Worm (Caenorhabditis elegans) whole organism, L1 larva: ENCODE data around the gene K12H6.8.
"Not testable (repeated sequence)": the region's sequence is repeated elsewhere in the genome, so short reads cannot be mapped to it uniquely, and the experiment has no call there.

Experiments used
- C34B4.2 ChIP-seq: sonication (generic microtip); optimal IDR thresholded peaks from 2 replicates; lab custom pipeline; 2017; ENCODE audit warnings: mild to moderate bottlenecking, missing genetic modification characterization, missing compliant biosample characterization
- aha-1 ChIP-seq: fragments of 150-350 bp; optimal IDR thresholded peaks from 2 replicates; lab custom pipeline; 2014; ENCODE audit warnings: missing biosample characterization, missing genetic modification characterization
- aly-2 ChIP-seq: fragments of 150-350 bp; optimal IDR thresholded peaks from 2 replicates; lab custom pipeline; 2014; ENCODE audit warnings: missing biosample characterization, missing genetic modification characterization
- ama-1 ChIP-seq: fragments of 150-350 bp; optimal IDR thresholded peaks from 2 replicates; lab custom pipeline; 2014
- blmp-1 ChIP-seq: fragments of 150-350 bp; optimal IDR thresholded peaks from 2 replicates; lab custom pipeline; 2014; ENCODE audit warnings: missing biosample characterization, missing genetic modification characterization
- ceh-82 ChIP-seq, 3 experiments: fragments of 150-350 bp in 1 of 3; sonication (generic microtip) in 2 of 3; optimal IDR thresholded peaks; 2 replicates each; lab custom pipeline; 2014 to 2017; ENCODE audit warnings: missing biosample characterization in 3 of 3, missing genetic modification characterization in 3 of 3
- ceh-88 ChIP-seq: fragments of 200-800 bp; sonication (Bioruptor generic); IDR thresholded peaks from 2 replicates; pipeline ENCODE4 v1.3.6; 2022; ENCODE audit warnings: missing genetic modification characterization, missing compliant biosample characterization
- ces-1 ChIP-seq: fragments of 150-350 bp; optimal IDR thresholded peaks from 2 replicates; lab custom pipeline; 2014; ENCODE audit warnings: missing biosample characterization, missing genetic modification reagents, missing genetic modification characterization
- dpl-1 ChIP-seq, 3 experiments: fragments of 150-350 bp in 2 of 3; sonication (generic microtip) in 1 of 3; optimal IDR thresholded peaks; 2 replicates each; lab custom pipeline; 2014 to 2017; ENCODE audit warnings: missing biosample characterization in 3 of 3, missing genetic modification characterization in 3 of 3, missing genetic modification reagents in 3 of 3
- efl-1 ChIP-seq, 4 experiments: fragments of 150-350 bp; optimal IDR thresholded peaks in 3 of 4; peaks in 1 of 4; 1 replicate in 1 of 4; 2 replicates in 3 of 4; lab custom pipeline; 2014; ENCODE audit warnings: missing biosample characterization in 2 of 4, missing genetic modification characterization in 2 of 4, missing genetic modification reagents in 2 of 4
- egl-13 ChIP-seq: sonication (generic microtip); optimal IDR thresholded peaks from 2 replicates; lab custom pipeline; 2016; ENCODE audit warnings: missing genotype, missing genetic modification reagents, missing genetic modification characterization, missing compliant biosample characterization
- egl-27 ChIP-seq, 2 experiments: fragments of 150-350 bp in 1 of 2; sonication (generic microtip); optimal IDR thresholded peaks; 3 replicates each; lab custom pipeline; 2017 to 2018; ENCODE audit warnings: missing biosample characterization in 2 of 2, missing genetic modification characterization in 2 of 2, missing genetic modification reagents in 2 of 2
- elt-2 ChIP-seq: sonication (generic microtip); optimal IDR thresholded peaks from 2 replicates; lab custom pipeline; 2016; ENCODE audit warnings: missing genetic modification characterization, mild to moderate bottlenecking, inconsistent platforms, missing compliant biosample characterization, missing genetic modification reagents
- elt-3 ChIP-seq, 6 experiments: fragments of 150-350 bp in 1 of 6; sonication (generic microtip); optimal IDR thresholded peaks; 2 replicates each; lab custom pipeline; 2017 to 2018; ENCODE audit warnings: missing biosample characterization in 6 of 6, missing genetic modification characterization in 6 of 6, inconsistent platforms in 1 of 6
- ets-5 ChIP-seq: fragments of 200-800 bp; sonication (Bioruptor generic); IDR thresholded peaks from 2 replicates; pipeline ENCODE4 v1.3.6; 2022; ENCODE audit warnings: missing genetic modification characterization, missing compliant biosample characterization
- fkh-10 ChIP-seq: sonication (generic microtip); optimal IDR thresholded peaks from 2 replicates; lab custom pipeline; 2017; ENCODE audit warnings: missing biosample characterization, missing genetic modification reagents, missing genetic modification characterization
- fkh-8 ChIP-seq: sonication (generic microtip); optimal IDR thresholded peaks from 2 replicates; lab custom pipeline; 2016; ENCODE audit warnings: mild to moderate bottlenecking, missing genetic modification characterization, missing compliant biosample characterization
- hpl-2 ChIP-seq: fragments of 150-350 bp; optimal IDR thresholded peaks from 2 replicates; lab custom pipeline; 2014; ENCODE audit warnings: missing biosample characterization, missing genetic modification reagents, missing genetic modification characterization
- lin-13 ChIP-seq: fragments of 150-350 bp; optimal IDR thresholded peaks from 2 replicates; lab custom pipeline; 2014; ENCODE audit warnings: missing biosample characterization, missing genetic modification reagents, missing genetic modification characterization
- lin-14 ChIP-seq: fragments of 200-800 bp; sonication (Bioruptor generic); optimal IDR thresholded peaks from 2 replicates; lab custom pipeline; 2018; ENCODE audit warnings: mild to moderate bottlenecking, missing genetic modification characterization, moderate library complexity, missing compliant biosample characterization
- lin-15B ChIP-seq: fragments of 150-350 bp; sonication (generic microtip); optimal IDR thresholded peaks from 3 replicates; lab custom pipeline; 2014; ENCODE audit warnings: missing biosample characterization, missing genetic modification characterization
- lin-35 ChIP-seq, 2 experiments: fragments of 150-350 bp; optimal IDR thresholded peaks; 2 replicates each; lab custom pipeline; 2014; ENCODE audit warnings: missing biosample characterization in 2 of 2, missing genetic modification characterization in 2 of 2, missing genetic modification reagents in 2 of 2
- lir-3 ChIP-seq: sonication (generic microtip); optimal IDR thresholded peaks from 2 replicates; lab custom pipeline; 2016; ENCODE audit warnings: mild to moderate bottlenecking, missing genetic modification characterization, moderate library complexity, missing compliant biosample characterization; ENCODE audit not compliant: poor library complexity
- lsy-2 ChIP-seq, 2 experiments: fragments of 150-350 bp; optimal IDR thresholded peaks; 2 replicates each; lab custom pipeline; 2014; ENCODE audit warnings: missing biosample characterization in 2 of 2, missing genetic modification characterization in 2 of 2
- nhr-11 ChIP-seq: fragments of 150-350 bp; optimal IDR thresholded peaks from 2 replicates; lab custom pipeline; 2014; ENCODE audit warnings: missing biosample characterization, missing genetic modification characterization
- nhr-12 ChIP-seq: sonication (generic microtip); optimal IDR thresholded peaks from 2 replicates; lab custom pipeline; 2017; ENCODE audit warnings: missing biosample characterization, missing genetic modification characterization
- nhr-19 ChIP-seq: fragments of 200-800 bp; sonication (Bioruptor generic); conservative IDR thresholded peaks from 2 replicates; pipeline ENCODE4 v1.3.6; 2022; ENCODE audit warnings: missing genetic modification characterization, missing compliant biosample characterization
- nhr-20 ChIP-seq: sonication (generic microtip); optimal IDR thresholded peaks from 2 replicates; lab custom pipeline; 2016; ENCODE audit warnings: mild to moderate bottlenecking, missing genetic modification characterization, missing compliant biosample characterization
- nhr-237 ChIP-seq: fragments of 150-350 bp; optimal IDR thresholded peaks from 2 replicates; lab custom pipeline; 2014; ENCODE audit warnings: missing biosample characterization, missing genetic modification characterization
- nhr-28 ChIP-seq: fragments of 150-350 bp; optimal IDR thresholded peaks from 2 replicates; lab custom pipeline; 2014; ENCODE audit warnings: missing biosample characterization, missing genetic modification characterization
- nhr-76 ChIP-seq: sonication (generic microtip); optimal IDR thresholded peaks from 2 replicates; lab custom pipeline; 2017; ENCODE audit warnings: missing biosample characterization, missing genetic modification characterization
- nhr-85 ChIP-seq: sonication (generic microtip); peaks from one replicate; lab custom pipeline; 2016; ENCODE audit warnings: missing genetic modification characterization, inconsistent platforms, missing compliant biosample characterization
- nhr-90 ChIP-seq: sonication (generic microtip); optimal IDR thresholded peaks from 2 replicates; lab custom pipeline; 2016; ENCODE audit warnings: mild to moderate bottlenecking, missing genetic modification characterization, missing compliant biosample characterization; ENCODE audit not compliant: poor library complexity
- pqm-1 ChIP-seq: sonication (generic microtip); optimal IDR thresholded peaks from 3 replicates; lab custom pipeline; 2017; ENCODE audit warnings: missing biosample characterization, missing genetic modification characterization
- skn-1 ChIP-seq: fragments of 150-350 bp; optimal IDR thresholded peaks from 2 replicates; lab custom pipeline; 2014; ENCODE audit warnings: missing biosample characterization, missing genetic modification characterization
- sox-4 ChIP-seq: sonication (generic microtip); optimal IDR thresholded peaks from 2 replicates; lab custom pipeline; 2016; ENCODE audit warnings: missing genetic modification characterization, missing compliant biosample characterization
- sptf-1 ChIP-seq: fragments of 150-350 bp; optimal IDR thresholded peaks from 2 replicates; lab custom pipeline; 2014; ENCODE audit warnings: missing biosample characterization, missing genetic modification characterization
- sup-37 ChIP-seq: fragments of 200-800 bp; sonication (Bioruptor generic); optimal IDR thresholded peaks from 2 replicates; lab custom pipeline; 2018; ENCODE audit warnings: mild to moderate bottlenecking, missing genetic modification characterization, missing compliant biosample characterization
- tlp-1 ChIP-seq: fragments of 150-350 bp; optimal IDR thresholded peaks from 2 replicates; lab custom pipeline; 2014; ENCODE audit warnings: missing biosample characterization, missing genetic modification characterization
- unc-130 ChIP-seq: fragments of 150-350 bp; optimal IDR thresholded peaks from 2 replicates; lab custom pipeline; 2017; ENCODE audit warnings: missing biosample characterization, missing genetic modification characterization, inconsistent platforms
- unc-98 ChIP-seq: fragments of 200-800 bp; sonication (Bioruptor generic); IDR thresholded peaks from 2 replicates; pipeline ENCODE4 v1.3.6; 2022; ENCODE audit warnings: missing genetic modification characterization, missing compliant biosample characterization
- vab-15 ChIP-seq: sonication (generic microtip); optimal IDR thresholded peaks from 2 replicates; lab custom pipeline; 2017; ENCODE audit warnings: missing genotype, mild to moderate bottlenecking, missing genetic modification characterization, missing compliant biosample characterization
- xbp-1 ChIP-seq: sonication (generic microtip); optimal IDR thresholded peaks from 2 replicates; lab custom pipeline; 2016; ENCODE audit warnings: missing genetic modification characterization, missing compliant biosample characterization
- ztf-11 ChIP-seq, 2 experiments: sonication (generic microtip); optimal IDR thresholded peaks; 2 replicates each; lab custom pipeline; 2016 to 2017; ENCODE audit warnings: missing genetic modification characterization in 2 of 2, missing biosample characterization in 1 of 2, missing compliant biosample characterization in 1 of 2

Gene K12H6.8

DNA sequence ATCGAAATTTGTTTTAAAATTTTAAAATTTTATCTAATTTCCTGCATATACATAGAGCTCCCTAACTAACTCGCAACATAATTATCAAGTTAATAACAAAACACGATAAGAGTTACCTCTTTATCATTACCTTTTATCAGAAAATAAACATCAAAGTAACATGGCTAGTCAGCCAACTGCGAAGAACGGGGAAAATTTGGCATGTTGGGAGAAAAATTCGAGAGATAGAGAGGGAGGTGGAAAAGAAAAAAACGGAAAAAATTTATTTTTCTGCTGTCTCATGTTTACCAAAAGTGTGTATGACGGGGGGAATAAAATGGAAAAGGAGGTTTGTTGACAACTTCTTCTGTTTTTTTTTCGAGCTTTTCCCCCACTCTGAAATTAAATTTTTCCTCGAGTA lies 6.4 kb downstream of the K12H6.8 start:
- TF ChIP-seq xbp-1 (tag; lab: Kevin White, UChicago) (no peak), efl-1 (optimal IDR thresholded peaks at IDR 0.05; lab: Kevin White, UChicago) (no peak), efl-1 (GFP tag; optimal IDR thresholded peaks at IDR 0.05 in 1 of 2; lab: Kevin White, UChicago) (peak in 1 of 2 experiments; percentile 77), nhr-28 (tag; lab: Kevin White, UChicago) (no peak), skn-1 (tag; lab: Kevin White, UChicago) (no peak), blmp-1 (tag; lab: Kevin White, UChicago) (peak; percentile 0), nhr-20 (tag; lab: Kevin White, UChicago) (peak; percentile 20), lin-35 (GFP tag; optimal IDR thresholded peaks at IDR 0.05; lab: Kevin White, UChicago) (peak in 1 of 2 experiments; percentile 44), sox-4 (tag; lab: Kevin White, UChicago) (no peak), elt-3 (tag; optimal IDR thresholded peaks at IDR 0.05; lab: Kevin White, UChicago) (peak in 1 of 6 experiments; percentile 53), ceh-88 (GFP tag; lab: Robert Waterston, UW) (no peak), nhr-90 (tag; lab: Kevin White, UChicago) (no peak), elt-2 (peak; percentile 83), dpl-1 (GFP tag; optimal IDR thresholded peaks at IDR 0.05; lab: Kevin White, UChicago) (peak in 1 of 3 experiments; percentile 4)

- TF ChIP-seq sptf-1 (tag; lab: Kevin White, UChicago) (no peak), nhr-12 (no peak), fkh-10 (GFP tag; lab: Kevin White, UChicago) (no peak), lin-14 (GFP tag; lab: Kevin White, UChicago) (no peak), ceh-82 (tag; optimal IDR thresholded peaks at IDR 0.05; lab: Kevin White, UChicago) (no peak), nhr-237 (no peak), nhr-20 (tag; lab: Kevin White, UChicago) (no peak), nhr-76 (tag; lab: Kevin White, UChicago) (no peak), ama-1 (lab: Kevin White, UChicago) (no peak), nhr-19 (GFP tag; lab: Robert Waterston, UW) (no peak), efl-1 (optimal IDR thresholded peaks at IDR 0.05; lab: Kevin White, UChicago) (no peak), efl-1 (GFP tag; optimal IDR thresholded peaks at IDR 0.05 in 1 of 2; lab: Kevin White, UChicago) (no peak), C34B4.2 (tag; lab: Kevin White, UChicago) (no peak), nhr-85 (tag; lab: Kevin White, UChicago) (no peak), ces-1 (GFP tag; lab: Kevin White, UChicago) (no peak), lin-13 (GFP tag; lab: Kevin White, UChicago) (no peak), skn-1 (tag; lab: Kevin White, UChicago) (no peak), sup-37 (GFP tag; lab: Kevin White, UChicago) (no peak), nhr-90 (tag; lab: Kevin White, UChicago) (no peak), egl-27 (tag; optimal IDR thresholded peaks at IDR 0.05; lab: Kevin White, UChicago) (no peak)
Measured at ce11 chrII:2836853-2837252, 9.2 kb downstream of the K12H6.8 start, which contains the start of gene K12H6.7. K12H6.7 (minus strand) TSS chrII:2836953.

DNA sequence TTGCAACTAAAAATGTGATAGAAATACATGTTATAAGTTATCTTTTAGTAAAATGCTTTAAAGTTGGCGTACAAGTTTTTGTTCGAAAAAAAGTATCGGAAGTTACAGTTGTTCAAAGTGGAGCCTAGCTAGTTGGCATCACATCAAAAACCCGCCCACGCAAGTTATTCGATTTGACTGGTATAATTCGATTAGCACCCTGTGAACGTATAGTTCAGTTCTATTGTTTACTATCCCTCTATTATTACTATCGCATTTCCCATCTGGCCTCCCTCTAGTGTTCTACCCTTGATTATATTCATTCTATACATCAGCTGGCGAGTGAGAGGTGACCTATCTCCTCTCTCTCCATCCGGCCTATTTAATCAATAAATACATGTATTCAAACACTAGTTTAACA lies 11.3 kb downstream of the K12H6.8 start, which contains the start of gene Y110A2AL.4:
Y110A2AL.4 (plus strand) TSS at position 301 of the 400 bp plus-strand sequence.
- not testable (repeated sequence) for TF ChIP-seq unc-130, vab-15, aly-2 (tag; lab: Kevin White, UChicago)

DNA sequence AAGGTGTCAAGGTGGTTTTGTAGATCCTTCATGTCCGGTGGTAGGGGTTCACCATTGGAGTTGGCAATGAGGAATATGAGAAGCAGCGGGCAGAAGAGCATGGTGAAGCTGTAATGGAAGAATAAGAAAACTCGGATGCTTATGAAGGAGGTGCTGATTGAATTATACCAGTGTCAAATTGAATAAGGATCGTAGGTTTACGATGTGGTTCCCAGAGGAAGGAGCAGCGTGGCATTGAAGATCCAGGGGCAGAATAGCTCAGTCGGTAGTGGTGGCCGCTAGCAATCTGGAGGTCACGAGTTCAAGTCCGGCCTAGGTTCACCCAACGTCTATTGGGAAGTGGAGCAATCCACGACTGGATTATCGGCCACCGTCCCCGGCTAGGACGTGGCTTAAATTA lies 13.8 kb downstream of the K12H6.8 start, which contains the start of gene Y110A2AL.6:
Y110A2AL.6 (minus strand) TSS at position 101 of the 400 bp plus-strand sequence.
- no peak for TF ChIP-seq ces-1 (GFP tag; lab: Kevin White, UChicago)
- TF ChIP-seq hpl-2 (GFP tag; lab: Kevin White, UChicago) = no peak
- no peak for TF ChIP-seq nhr-20 (tag; lab: Kevin White, UChicago)

DNA sequence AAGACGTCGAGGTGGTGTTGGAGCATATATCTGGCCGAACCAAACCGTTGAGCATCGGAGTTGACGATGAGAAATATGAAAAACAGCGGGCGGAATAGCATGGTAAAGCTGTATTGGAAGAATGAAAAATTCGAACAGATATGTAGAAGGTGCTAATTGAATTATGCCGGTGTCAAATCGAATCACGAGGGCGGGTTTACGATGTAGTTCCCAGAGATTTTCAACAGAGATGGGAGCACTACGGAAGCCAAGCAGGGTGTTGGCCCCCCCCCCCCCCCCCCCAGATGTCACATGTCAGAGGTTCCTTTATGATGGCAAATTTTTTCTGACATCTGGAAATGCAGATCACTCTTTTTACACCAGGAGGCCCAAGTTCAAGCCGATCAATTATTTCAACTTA lies 15.4 kb downstream of the K12H6.8 start, which contains the start of gene Y110A2AL.7:
Y110A2AL.7 (minus strand) TSS at position 101 of the 400 bp plus-strand sequence.
- TF ChIP-seq lin-35 (GFP tag; optimal IDR thresholded peaks at IDR 0.05; lab: Kevin White, UChicago) (no peak), aha-1 (tag; lab: Kevin White, UChicago) (no peak), sptf-1 (tag; lab: Kevin White, UChicago) (no peak), lsy-2 (tag; optimal IDR thresholded peaks at IDR 0.05; lab: Kevin White, UChicago) (no peak), ceh-82 (tag; optimal IDR thresholded peaks at IDR 0.05; lab: Kevin White, UChicago) (no peak), lin-15B (tag; lab: Kevin White, UChicago) (no peak), nhr-11 (tag; lab: Kevin White, UChicago) (no peak), fkh-8 (tag; lab: Kevin White, UChicago) (no peak), egl-13 (no peak), dpl-1 (GFP tag; optimal IDR thresholded peaks at IDR 0.05; lab: Kevin White, UChicago) (no peak), pqm-1 (tag; lab: Kevin White, UChicago) (no peak), ztf-11 (tag; optimal IDR thresholded peaks at IDR 0.05; lab: Kevin White, UChicago) (no peak), ets-5 (no peak), lir-3 (no peak), unc-98 (GFP tag; lab: Robert Waterston, UW) (no peak), tlp-1 (tag; lab: Kevin White, UChicago) (no peak)
